Fruit fly (Drosophila melanogaster) Kc167 (cell line): ENCODE data around the gene scramb1.

Experiments
- insv ChIP-seq: fragments of >200 bp; optimal IDR thresholded peaks from 3 replicates; lab custom pipeline; 2018; ENCODE audit warnings: missing external identifiers
- psq ChIP-seq: fragments of >200 bp; optimal IDR thresholded peaks from 2 replicates; lab custom pipeline; 2017; ENCODE audit warnings: missing external identifiers
- ttk ChIP-seq: sonication (Bioruptor generic); optimal IDR thresholded peaks from 2 replicates; lab custom pipeline; 2017; ENCODE audit warnings: missing external identifiers

DNA sequence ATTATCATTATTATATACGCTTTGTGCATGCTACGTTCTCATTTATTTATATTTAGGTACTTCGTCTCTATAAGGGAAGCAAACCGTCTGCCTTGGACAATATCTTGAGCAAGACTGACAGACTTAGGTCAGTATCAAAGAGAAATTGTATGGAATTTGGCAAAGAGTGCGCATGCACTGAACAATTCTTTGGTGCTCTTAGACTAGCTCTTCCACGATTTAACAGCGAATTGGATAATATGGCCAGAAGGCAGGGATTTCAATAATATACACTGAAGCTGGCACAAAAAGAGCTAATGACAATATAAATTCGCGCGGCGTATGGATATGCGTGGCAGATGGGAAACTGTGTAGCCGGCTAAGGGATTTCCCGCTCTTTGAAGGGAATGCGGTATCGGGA, 38.1 kb downstream of the scramb1 start:
- TF ChIP-seq psq (lab: Kevin White, UChicago) (no peak), insv (lab: Kevin White, UChicago) (no peak), ttk (lab: Kevin White, UChicago) (no peak)
